Worm (Caenorhabditis elegans) whole organism, L4 larva: ENCODE measurements around the gene B0432.11.

Experiments
- Y75B8A.6 ChIP-seq: fragments of 200-800 bp; sonication (Bioruptor generic); IDR thresholded peaks from 2 replicates; pipeline ENCODE4 v1.3.6; 2022; ENCODE audit warnings: missing genetic modification reagents, missing genetic modification characterization, missing compliant biosample characterization
- ces-1 ChIP-seq: fragments of 150-350 bp; sonication (generic microtip); optimal IDR thresholded peaks from 4 replicates; lab custom pipeline; 2014; ENCODE audit warnings: missing biosample characterization, missing genetic modification reagents, missing genetic modification characterization
- dve-1 ChIP-seq: sonication (generic microtip); optimal IDR thresholded peaks from 2 replicates; lab custom pipeline; 2017; ENCODE audit warnings: antibody characterized with exemption, mild to moderate bottlenecking, missing genetic modification characterization, missing compliant biosample characterization; ENCODE audit not compliant: insufficient read depth
- fos-1 ChIP-seq: fragments of 150-350 bp; optimal IDR thresholded peaks from 2 replicates; lab custom pipeline; 2014; ENCODE audit warnings: missing biosample characterization, missing genetic modification characterization
- jun-1 ChIP-seq: fragments of 150-350 bp; optimal IDR thresholded peaks from 2 replicates; lab custom pipeline; 2014; ENCODE audit warnings: missing biosample characterization, missing genetic modification reagents, missing genetic modification characterization
- lin-39 ChIP-seq: fragments of 150-350 bp; optimal IDR thresholded peaks from 2 replicates; lab custom pipeline; 2014; ENCODE audit warnings: missing biosample characterization, missing genetic modification reagents, missing genetic modification characterization
- lir-3 ChIP-seq: sonication (generic microtip); optimal IDR thresholded peaks from 2 replicates; lab custom pipeline; 2016; ENCODE audit warnings: mild to moderate bottlenecking, missing genetic modification characterization, missing compliant biosample characterization
- mdl-1 ChIP-seq, 2 experiments: fragments of 150-350 bp in 1 of 2; sonication (generic microtip) in 1 of 2; optimal IDR thresholded peaks; 2 replicates each; lab custom pipeline; 2014 to 2017; ENCODE audit warnings: missing biosample characterization in 2 of 2, missing genetic modification characterization in 2 of 2

DNA sequence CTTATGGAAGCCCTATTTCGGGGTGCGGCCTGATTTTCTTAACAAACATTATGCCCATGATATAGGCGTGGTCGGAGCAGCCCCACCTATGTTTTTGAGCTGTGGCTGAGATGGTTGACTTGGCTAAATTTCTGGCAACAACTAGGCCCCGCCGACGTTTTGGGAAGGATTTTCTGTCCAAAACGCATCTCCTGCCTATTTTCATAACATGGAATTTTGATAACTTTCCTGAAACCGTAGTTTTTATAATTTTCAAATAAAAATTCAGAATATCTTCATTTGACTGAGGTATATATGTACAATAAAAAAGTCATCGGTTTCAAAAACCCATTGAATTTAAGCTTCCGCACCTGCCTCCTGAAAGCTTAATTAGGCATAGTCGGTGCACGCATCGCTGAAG is 26.7 kb upstream of the B0432.11 start:
- no peak for TF ChIP-seq ces-1 (GFP tag; lab: Kevin White, UChicago)
- TF ChIP-seq fos-1 (tag; lab: Kevin White, UChicago): no peak
- TF ChIP-seq dve-1 (tag; lab: Kevin White, UChicago): no peak
- TF ChIP-seq lir-3 (tag; lab: Kevin White, UChicago): no peak
- no peak for TF ChIP-seq Y75B8A.6
- no peak for TF ChIP-seq jun-1 (tag; lab: Kevin White, UChicago)
- no peak for TF ChIP-seq mdl-1 (tag; optimal IDR thresholded peaks at IDR 0.05; lab: Kevin White, UChicago)
- TF ChIP-seq lin-39 (tag; lab: Kevin White, UChicago): no peak
